Fruit fly (Drosophila melanogaster) whole organism, prepupa: ENCODE results near the gene CG46059.

Experiments
- CG1621 ChIP-seq: fragments of 200-800 bp; sonication (Bioruptor generic); optimal IDR thresholded peaks from 3 replicates; lab custom pipeline; 2018; ENCODE audit warnings: missing biosample characterization, mild to moderate bottlenecking, missing genetic modification characterization
- Met ChIP-seq: fragments of 200-800 bp; sonication (Bioruptor generic); optimal IDR thresholded peaks from 3 replicates; lab custom pipeline; 2016; ENCODE audit warnings: missing biosample characterization, missing genetic modification characterization
- dsx ChIP-seq: fragments of 200-800 bp; optimal IDR thresholded peaks from 3 replicates; lab custom pipeline; 2019; ENCODE audit warnings: missing biosample characterization, mild to moderate bottlenecking, missing genetic modification characterization, moderate library complexity; ENCODE audit not compliant: poor library complexity, severe bottlenecking
- lz ChIP-seq: fragments of 200-800 bp; sonication (Bioruptor generic); optimal IDR thresholded peaks from 3 replicates; lab custom pipeline; 2016; ENCODE audit warnings: missing biosample characterization, missing genetic modification characterization

- TF ChIP-seq Met (GFP tag; lab: Kevin White, UChicago) (no peak), CG1621 (tag; lab: Kevin White, UChicago) (peak; percentile 94), lz (GFP tag; lab: Kevin White, UChicago) (no peak), dsx (GFP tag; lab: Kevin White, UChicago) (peak; percentile 89)
Measured at dm6 chr2L:19155937-19156736, 27.4 kb downstream of the CG46059 start.
